Worm (Caenorhabditis elegans) whole organism, L3 larva: ENCODE data around the gene pph-4.1.

Experiments used
- R02D3.7 ChIP-seq: fragments of 150-350 bp; optimal IDR thresholded peaks from 2 replicates; lab custom pipeline; 2014; ENCODE audit warnings: missing biosample characterization, missing genetic modification characterization
- ZK546.5 ChIP-seq: sonication (generic microtip); optimal IDR thresholded peaks from 2 replicates; lab custom pipeline; 2017; ENCODE audit warnings: missing biosample characterization, missing genetic modification characterization
- aly-2 ChIP-seq: fragments of 150-350 bp; optimal IDR thresholded peaks from 2 replicates; lab custom pipeline; 2014; ENCODE audit warnings: missing biosample characterization, missing genetic modification characterization
- ama-1 ChIP-seq: fragments of 150-350 bp; optimal IDR thresholded peaks from 2 replicates; lab custom pipeline; 2018
- ceh-16 ChIP-seq: sonication (generic microtip); optimal IDR thresholded peaks from 2 replicates; lab custom pipeline; 2017; ENCODE audit warnings: missing biosample characterization, missing genetic modification characterization
- ceh-28 ChIP-seq: fragments of 150-350 bp; optimal IDR thresholded peaks from 2 replicates; lab custom pipeline; 2014; ENCODE audit warnings: missing biosample characterization, missing genetic modification reagents, missing genetic modification characterization
- ceh-82 ChIP-seq: fragments of 150-350 bp; optimal IDR thresholded peaks from 2 replicates; lab custom pipeline; 2014; ENCODE audit warnings: missing biosample characterization, missing genetic modification characterization
- ceh-9 ChIP-seq: sonication (generic microtip); optimal IDR thresholded peaks from 2 replicates; lab custom pipeline; 2018; ENCODE audit warnings: missing biosample characterization, missing genetic modification characterization
- daf-12 ChIP-seq: fragments of 150-350 bp; optimal IDR thresholded peaks from 2 replicates; lab custom pipeline; 2014; ENCODE audit warnings: missing biosample characterization, missing genetic modification reagents, missing genetic modification characterization
- egl-27 ChIP-seq: sonication (generic microtip); optimal IDR thresholded peaks from 4 replicates; lab custom pipeline; 2017; ENCODE audit warnings: missing biosample characterization, missing genetic modification reagents, missing genetic modification characterization
- egl-5 ChIP-seq: fragments of 150-350 bp; optimal IDR thresholded peaks from 2 replicates; lab custom pipeline; 2017; ENCODE audit warnings: missing biosample characterization, missing genetic modification reagents, missing genetic modification characterization, inconsistent platforms
- elt-1 ChIP-seq: fragments of 150-350 bp; optimal IDR thresholded peaks from 2 replicates; lab custom pipeline; 2014; ENCODE audit warnings: missing biosample characterization, missing genetic modification characterization
- elt-2 ChIP-seq: sonication (generic microtip); optimal IDR thresholded peaks from 2 replicates; lab custom pipeline; 2016; ENCODE audit warnings: missing genetic modification reagents, mild to moderate bottlenecking, missing genetic modification characterization, missing compliant biosample characterization
- elt-3 ChIP-seq, 3 experiments: fragments of 150-350 bp in 1 of 3; sonication (generic microtip) in 2 of 3; optimal IDR thresholded peaks; 2 replicates in 2 of 3; 4 replicates in 1 of 3; lab custom pipeline; 2014 to 2017; ENCODE audit warnings: missing biosample characterization in 3 of 3, missing genetic modification characterization in 3 of 3
- eor-1 ChIP-seq, 2 experiments: fragments of 150-350 bp; optimal IDR thresholded peaks; 2 replicates each; lab custom pipeline; 2014 to 2018; ENCODE audit warnings: missing biosample characterization in 2 of 2, missing genetic modification characterization in 2 of 2
- fkh-10 ChIP-seq: sonication (generic microtip); optimal IDR thresholded peaks from 2 replicates; lab custom pipeline; 2017; ENCODE audit warnings: missing biosample characterization, missing genetic modification reagents, missing genetic modification characterization
- fkh-2 ChIP-seq: fragments of 150-350 bp; optimal IDR thresholded peaks from 2 replicates; lab custom pipeline; 2014; ENCODE audit warnings: missing biosample characterization, missing genetic modification reagents, missing genetic modification characterization
- fos-1 ChIP-seq: fragments of 150-350 bp; optimal IDR thresholded peaks from 2 replicates; lab custom pipeline; 2014; ENCODE audit warnings: missing biosample characterization, missing genetic modification characterization
- hmg-11 ChIP-seq: sonication (generic microtip); optimal IDR thresholded peaks from 2 replicates; lab custom pipeline; 2016; ENCODE audit warnings: missing genetic modification characterization, missing compliant biosample characterization
- jun-1 ChIP-seq: fragments of 150-350 bp; optimal IDR thresholded peaks from 2 replicates; lab custom pipeline; 2014; ENCODE audit warnings: missing biosample characterization, missing genetic modification reagents, missing genetic modification characterization
- lin-15B ChIP-seq: fragments of 150-350 bp; optimal IDR thresholded peaks from 2 replicates; lab custom pipeline; 2014; ENCODE audit warnings: missing biosample characterization, missing genetic modification characterization
- lin-39 ChIP-seq: fragments of 150-350 bp; optimal IDR thresholded peaks from 2 replicates; lab custom pipeline; 2018; ENCODE audit warnings: missing biosample characterization, missing genetic modification reagents, missing genetic modification characterization
- lsy-12 ChIP-seq: sonication (generic microtip); optimal IDR thresholded peaks from 2 replicates; lab custom pipeline; 2016; ENCODE audit warnings: mild to moderate bottlenecking, missing genetic modification characterization, missing compliant biosample characterization
- mdl-1 ChIP-seq: fragments of 150-350 bp; optimal IDR thresholded peaks from 2 replicates; lab custom pipeline; 2014; ENCODE audit warnings: missing biosample characterization, missing genetic modification characterization
- mml-1 ChIP-seq: fragments of 150-350 bp; sonication (generic microtip); optimal IDR thresholded peaks from 3 replicates; lab custom pipeline; 2014; ENCODE audit warnings: missing biosample characterization, missing genetic modification characterization
- nfya-1 ChIP-seq: sonication (generic microtip); optimal IDR thresholded peaks from 2 replicates; lab custom pipeline; 2017; ENCODE audit warnings: missing genetic modification characterization, mild to moderate bottlenecking, missing compliant biosample characterization, antibody characterized with exemption, moderate library complexity; ENCODE audit not compliant: insufficient read depth
- nhr-11 ChIP-seq: fragments of 150-350 bp; optimal IDR thresholded peaks from 2 replicates; lab custom pipeline; 2014; ENCODE audit warnings: missing biosample characterization, missing genetic modification characterization
- nhr-12 ChIP-seq: fragments of 150-350 bp; optimal IDR thresholded peaks from 2 replicates; lab custom pipeline; 2014; ENCODE audit warnings: missing biosample characterization, missing genetic modification characterization
- nhr-23 ChIP-seq: fragments of 150-350 bp; optimal IDR thresholded peaks from 2 replicates; lab custom pipeline; 2014; ENCODE audit warnings: missing biosample characterization, missing genetic modification reagents, missing genetic modification characterization
- nhr-237 ChIP-seq: fragments of 150-350 bp; optimal IDR thresholded peaks from 2 replicates; lab custom pipeline; 2014; ENCODE audit warnings: missing biosample characterization, missing genetic modification characterization
- nhr-25 ChIP-seq: sonication (generic microtip); optimal IDR thresholded peaks from 2 replicates; lab custom pipeline; 2017; ENCODE audit warnings: missing biosample characterization, missing genetic modification characterization
- nhr-28 ChIP-seq: fragments of 150-350 bp; optimal IDR thresholded peaks from 2 replicates; lab custom pipeline; 2014; ENCODE audit warnings: missing biosample characterization, missing genetic modification characterization
- nhr-43 ChIP-seq: sonication (generic microtip); optimal IDR thresholded peaks from 2 replicates; lab custom pipeline; 2016; ENCODE audit warnings: mild to moderate bottlenecking, missing genetic modification characterization, missing compliant biosample characterization; ENCODE audit not compliant: poor library complexity, severe bottlenecking
- nhr-67 ChIP-seq: fragments of 150-350 bp; optimal IDR thresholded peaks from 2 replicates; lab custom pipeline; 2014; ENCODE audit warnings: missing biosample characterization, missing genetic modification characterization
- nhr-76 ChIP-seq: fragments of 150-350 bp; sonication (generic microtip); optimal IDR thresholded peaks from 5 replicates; lab custom pipeline; 2014; ENCODE audit warnings: missing biosample characterization, missing genetic modification characterization
- nhr-77 ChIP-seq: fragments of 150-350 bp; optimal IDR thresholded peaks from 2 replicates; lab custom pipeline; 2014; ENCODE audit warnings: missing biosample characterization, missing genetic modification characterization
- pha-4 ChIP-seq: fragments of 150-350 bp; optimal IDR thresholded peaks from 2 replicates; lab custom pipeline; 2014; ENCODE audit warnings: missing biosample characterization, missing genetic modification reagents, missing genetic modification characterization
- pqm-1 ChIP-seq: fragments of 150-350 bp; optimal IDR thresholded peaks from 2 replicates; lab custom pipeline; 2017; ENCODE audit warnings: missing biosample characterization, missing genetic modification characterization, inconsistent platforms
- sea-2 ChIP-seq: fragments of 150-350 bp; sonication (generic microtip); optimal IDR thresholded peaks from 4 replicates; lab custom pipeline; 2014; ENCODE audit warnings: missing biosample characterization, missing genetic modification reagents, missing genetic modification characterization
- skn-1 ChIP-seq: fragments of 150-350 bp; optimal IDR thresholded peaks from 2 replicates; lab custom pipeline; 2014; ENCODE audit warnings: missing biosample characterization, missing genetic modification characterization
- snpc-4 ChIP-seq: fragments of 150-350 bp; optimal IDR thresholded peaks from 2 replicates; lab custom pipeline; 2014; ENCODE audit warnings: missing biosample characterization, missing genetic modification characterization
- tbx-2 ChIP-seq: sonication (generic microtip); optimal IDR thresholded peaks from 2 replicates; lab custom pipeline; 2016; ENCODE audit warnings: mild to moderate bottlenecking, missing genetic modification characterization, missing compliant biosample characterization
- unc-39 ChIP-seq: sonication (generic microtip); optimal IDR thresholded peaks from 4 replicates; lab custom pipeline; 2017; ENCODE audit warnings: missing biosample characterization, missing genetic modification characterization
- unc-62 ChIP-seq: fragments of 150-350 bp; sonication (generic microtip); optimal IDR thresholded peaks from 4 replicates; lab custom pipeline; 2014; ENCODE audit warnings: missing biosample characterization, missing genetic modification reagents, missing genetic modification characterization
- zag-1 ChIP-seq: fragments of 150-350 bp; optimal IDR thresholded peaks from 2 replicates; lab custom pipeline; 2014; ENCODE audit warnings: missing biosample characterization, missing genetic modification characterization
- ztf-11 ChIP-seq: fragments of 150-350 bp; optimal IDR thresholded peaks from 2 replicates; lab custom pipeline; 2014; ENCODE audit warnings: missing biosample characterization, missing genetic modification characterization
- ztf-4 ChIP-seq: fragments of 150-350 bp; optimal IDR thresholded peaks from 2 replicates; lab custom pipeline; 2014; ENCODE audit warnings: missing biosample characterization, missing genetic modification characterization

pph-4.1 gene

DNA sequence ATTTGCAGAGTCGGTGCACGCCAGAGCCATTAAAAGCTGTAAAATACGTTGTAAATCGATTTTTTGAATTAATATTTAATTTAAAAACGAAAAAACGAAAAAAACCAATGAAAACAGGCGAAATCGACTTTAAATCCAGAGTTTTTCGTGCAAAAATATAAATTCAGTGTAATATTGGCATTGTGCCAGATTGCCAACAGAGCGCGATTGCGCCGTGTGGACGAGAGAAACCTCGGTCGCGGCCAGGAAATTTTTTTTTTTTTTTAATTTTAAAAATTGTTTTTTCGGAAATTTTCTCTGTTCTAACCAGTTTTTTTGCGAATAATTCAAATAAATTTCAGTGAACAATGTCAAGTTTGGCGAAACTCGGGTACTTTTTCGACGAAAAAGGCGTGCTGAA lies at the start of gene pph-4.1, which contains the start of gene Y75B8A.31:
Gene pph-4.1 (minus strand): TSS at position 36 of the 400 bp plus-strand sequence.
Gene Y75B8A.31 (plus strand): TSS at position 342 of the 400 bp plus-strand sequence.
- TF ChIP-seq nhr-43 (tag; lab: Kevin White, UChicago) (peak; percentile 91), lin-15B (tag; lab: Kevin White, UChicago) (peak; percentile 98), nhr-77 (tag; lab: Kevin White, UChicago) (peak; percentile 21), nhr-76 (tag; lab: Kevin White, UChicago) (no peak), nhr-23 (tag; lab: Kevin White, UChicago) (peak; percentile 93), ZK546.5 (tag; lab: Kevin White, UChicago) (no peak), ztf-11 (tag; lab: Kevin White, UChicago) (no peak), elt-1 (tag; lab: Kevin White, UChicago) (peak; percentile 50), nhr-28 (no peak), eor-1 (tag; optimal IDR thresholded peaks at IDR 0.05; lab: Kevin White, UChicago) (no peak), mml-1 (no peak), nfya-1 (peak; percentile 93), unc-39 (tag; lab: Kevin White, UChicago) (no peak), R02D3.7 (tag; lab: Kevin White, UChicago) (peak; percentile 58), unc-62 (GFP tag; lab: Kevin White, UChicago) (no peak), ama-1 (lab: Kevin White, UChicago) (no peak), egl-27 (tag; lab: Kevin White, UChicago) (no peak), fos-1 (no peak), mdl-1 (no peak), ztf-4 (tag; lab: Kevin White, UChicago) (no peak), daf-12 (tag; lab: Kevin White, UChicago) (no peak), skn-1 (tag; lab: Kevin White, UChicago) (peak; percentile 43), ceh-9 (tag; lab: Kevin White, UChicago) (no peak), nhr-25 (tag; lab: Kevin White, UChicago) (peak; percentile 53), elt-2 (tag; lab: Kevin White, UChicago) (peak; percentile 54), zag-1 (tag; lab: Kevin White, UChicago) (no peak), nhr-12 (tag; lab: Kevin White, UChicago) (no peak), jun-1 (tag; lab: Kevin White, UChicago) (peak; percentile 33), egl-5 (no peak), nhr-67 (tag; lab: Kevin White, UChicago) (no peak), pqm-1 (tag; lab: Kevin White, UChicago) (peak; percentile 45), fkh-10 (no peak), ceh-82 (tag; lab: Kevin White, UChicago) (no peak), aly-2 (no peak), nhr-11 (tag; lab: Kevin White, UChicago) (no peak), ceh-16 (tag; lab: Kevin White, UChicago) (no peak), lin-39 (tag; lab: Kevin White, UChicago) (peak; percentile 13), pha-4 (peak; percentile 94), fkh-2 (tag; lab: Kevin White, UChicago) (no peak), ceh-28 (tag; lab: Kevin White, UChicago) (peak; percentile 68), nhr-237 (tag; lab: Kevin White, UChicago) (no peak), tbx-2 (tag; lab: Kevin White, UChicago) (peak; percentile 4), elt-3 (tag; optimal IDR thresholded peaks at IDR 0.05; lab: Kevin White, UChicago) (no peak), lsy-12 (tag; lab: Kevin White, UChicago) (peak; percentile 14), snpc-4 (peak; percentile 89), sea-2 (GFP tag; lab: Kevin White, UChicago) (no peak), hmg-11 (tag; lab: Kevin White, UChicago) (peak; percentile 72)
- TF ChIP-seq, all 47 proteins: peak for 19
